Fruit fly (Drosophila melanogaster) whole organism: ENCODE measurements around the gene brat.

Experiments used
- CG8478 ChIP-seq: fragments of >200 bp; optimal IDR thresholded peaks from 2 replicates; lab custom pipeline; 2018; ENCODE audit warnings: inconsistent platforms
- Dll ChIP-seq: fragments of >200 bp; optimal IDR thresholded peaks from 2 replicates; lab custom pipeline; 2017
- EcR ChIP-seq, 2 experiments: fragments of >200 bp; optimal IDR thresholded peaks; 2 replicates each; lab custom pipeline; 2017; ENCODE audit warnings: missing biosample characterization in 2 of 2, missing genetic modification characterization in 2 of 2, missing genetic modification reagents in 2 of 2
- pan ChIP-seq: fragments of >200 bp; optimal IDR thresholded peaks from 2 replicates; lab custom pipeline; 2017
- psq ChIP-seq: fragments of >200 bp; optimal IDR thresholded peaks from 2 replicates; lab custom pipeline; 2017
- usp ChIP-seq: fragments of >200 bp; optimal IDR thresholded peaks from 2 replicates; lab custom pipeline; 2017; ENCODE audit warnings: missing biosample characterization, missing genetic modification characterization, mixed read lengths

brat gene

DNA sequence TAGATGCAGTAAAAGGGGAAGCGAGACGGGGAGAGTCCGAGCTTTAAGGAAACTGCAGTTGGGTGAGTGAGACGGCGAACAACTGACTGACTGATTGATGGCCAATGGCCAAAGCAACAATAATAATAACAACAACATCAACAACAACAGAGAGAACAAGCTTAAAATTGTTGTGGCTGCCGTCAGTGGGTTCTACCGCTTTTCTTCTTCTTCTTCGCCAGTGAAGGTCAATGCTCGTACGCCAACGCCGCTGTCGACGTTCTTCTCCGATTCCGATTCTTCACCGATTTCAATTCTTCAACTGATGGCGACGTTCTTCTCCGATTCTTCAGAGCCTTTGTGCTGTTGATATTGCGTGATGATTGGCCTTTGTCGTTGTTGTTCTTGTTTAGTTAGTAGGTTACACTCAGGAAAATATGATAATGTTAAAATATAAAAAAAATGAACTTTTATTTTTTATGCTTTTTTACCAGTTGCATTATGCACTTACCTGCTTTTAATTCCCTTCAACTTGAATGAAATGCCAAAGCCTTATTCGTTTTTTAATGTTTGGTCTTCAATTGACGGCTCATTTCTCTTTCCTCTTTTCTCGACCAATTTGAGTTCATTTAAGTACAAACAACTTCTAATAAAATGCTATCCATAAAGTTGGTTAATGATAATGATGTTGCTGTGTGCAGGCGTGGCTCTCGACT is 8.7 kb downstream of the brat start:
- TF ChIP-seq pan (lab: Kevin White, UChicago), result no peak
- TF ChIP-seq CG8478 (lab: Kevin White, UChicago), result peak; percentile 31
- TF ChIP-seq psq, result no peak
- no peak for TF ChIP-seq Dll (lab: Kevin White, UChicago)
- TF ChIP-seq usp (GFP tag; lab: Kevin White, UChicago), result no peak
- peak; percentile 85 for TF ChIP-seq EcR (GFP tag; optimal IDR thresholded peaks at IDR 0.05; lab: Kevin White, UChicago)

DNA sequence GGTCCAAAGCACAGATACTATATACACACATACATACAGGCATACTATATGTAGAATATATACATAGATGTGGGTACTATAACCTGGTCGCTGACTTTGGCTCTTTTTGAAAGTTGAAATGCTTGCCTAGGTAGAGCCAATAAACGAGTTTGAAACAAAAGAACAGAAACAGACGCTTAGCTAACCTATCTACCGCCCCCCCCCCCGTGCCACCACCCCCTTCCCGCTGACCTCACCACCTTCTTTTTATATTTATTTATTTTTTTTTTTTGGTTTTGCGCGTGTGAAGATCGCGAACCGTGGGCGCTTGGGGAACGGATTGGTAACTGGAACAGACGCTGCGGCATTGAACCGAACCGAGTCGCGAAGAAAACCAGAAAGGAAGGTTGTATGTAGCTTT is 10.5 kb downstream of the brat start:
- TF ChIP-seq Dll (lab: Kevin White, UChicago) (no peak), pan (lab: Kevin White, UChicago) (no peak), psq (no peak), usp (GFP tag; lab: Kevin White, UChicago) (no peak), EcR (GFP tag; optimal IDR thresholded peaks at IDR 0.05; lab: Kevin White, UChicago) (no peak), CG8478 (lab: Kevin White, UChicago) (no peak)

DNA sequence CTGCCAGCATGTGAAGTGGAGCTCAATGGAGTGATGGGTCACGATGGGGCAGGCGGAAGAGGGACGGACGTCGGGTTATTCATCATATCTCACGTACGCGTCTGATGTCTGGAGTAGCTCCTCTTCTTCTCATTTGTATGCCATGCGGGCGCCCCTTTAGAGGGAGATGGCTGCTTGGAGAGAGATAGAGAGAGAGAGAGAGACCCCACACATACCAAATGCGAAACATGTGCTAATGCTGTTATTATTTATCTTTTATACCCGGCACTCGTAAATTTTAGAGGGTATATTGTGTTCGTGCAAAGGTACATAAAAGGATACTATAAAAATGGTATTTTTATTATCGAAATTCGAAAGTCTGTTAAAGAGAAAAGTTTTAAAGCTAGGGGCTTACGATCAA is 12.4 kb downstream of the brat start:
- TF ChIP-seq Dll (lab: Kevin White, UChicago) (no peak), usp (GFP tag; lab: Kevin White, UChicago) (no peak), psq (no peak), EcR (GFP tag; optimal IDR thresholded peaks at IDR 0.05; lab: Kevin White, UChicago) (no peak), CG8478 (lab: Kevin White, UChicago) (no peak), pan (lab: Kevin White, UChicago) (no peak)

DNA sequence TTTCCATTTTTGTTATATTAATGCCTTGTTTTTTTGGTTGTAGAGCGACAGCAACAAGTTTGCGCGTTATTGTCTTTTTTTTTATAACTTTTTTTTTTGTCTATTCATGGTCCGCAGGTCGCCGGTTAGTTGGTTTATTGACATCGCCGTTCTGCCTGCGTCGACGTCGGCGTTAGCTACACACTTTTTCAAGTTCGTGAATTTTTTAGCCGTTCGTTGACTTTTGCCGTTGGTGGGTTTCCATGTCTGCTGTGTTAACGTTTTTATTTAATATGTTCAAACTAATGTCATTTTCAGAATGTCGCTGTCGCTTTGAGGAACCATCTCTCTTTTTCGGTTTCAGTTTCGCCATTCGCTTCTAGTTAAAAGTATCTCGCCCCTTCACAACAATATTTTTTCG is 13.0 kb downstream of the brat start:
- TF ChIP-seq EcR (GFP tag; optimal IDR thresholded peaks at IDR 0.05; lab: Kevin White, UChicago), result no peak
- no peak for TF ChIP-seq CG8478 (lab: Kevin White, UChicago)
- TF ChIP-seq usp (GFP tag; lab: Kevin White, UChicago), result no peak
- no peak for TF ChIP-seq Dll (lab: Kevin White, UChicago)
- TF ChIP-seq psq, result no peak
- TF ChIP-seq pan (lab: Kevin White, UChicago), result no peak

DNA sequence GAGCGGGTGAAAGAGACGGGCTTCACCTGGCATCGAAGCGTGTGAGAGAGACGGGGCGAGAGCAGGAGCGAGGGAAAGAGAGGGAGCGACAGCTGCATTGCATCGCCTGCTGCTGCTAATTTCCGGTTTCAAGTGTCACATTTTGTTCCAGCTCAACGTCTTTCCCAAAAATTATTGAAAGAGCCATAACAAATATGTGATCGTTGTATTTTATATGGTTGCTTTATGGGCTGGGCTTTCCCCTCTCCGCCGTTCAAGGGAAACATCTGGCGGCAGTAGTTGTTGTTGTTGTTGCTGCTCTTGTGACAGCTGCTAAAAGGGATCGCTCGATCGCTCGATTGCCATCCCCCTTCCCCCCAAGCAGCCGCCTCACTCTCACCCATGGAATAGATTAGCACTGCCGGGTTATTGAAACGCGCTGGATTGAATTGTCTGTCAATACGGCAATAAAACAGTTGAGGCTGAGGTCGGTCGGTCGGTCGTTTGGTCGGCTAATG is 21.3 kb downstream of the brat start:
- TF ChIP-seq usp (GFP tag; lab: Kevin White, UChicago), result no peak
- no peak for TF ChIP-seq CG8478 (lab: Kevin White, UChicago)
- TF ChIP-seq EcR (GFP tag; optimal IDR thresholded peaks at IDR 0.05; lab: Kevin White, UChicago), result peak in 1 of 2 experiments; percentile 52

DNA sequence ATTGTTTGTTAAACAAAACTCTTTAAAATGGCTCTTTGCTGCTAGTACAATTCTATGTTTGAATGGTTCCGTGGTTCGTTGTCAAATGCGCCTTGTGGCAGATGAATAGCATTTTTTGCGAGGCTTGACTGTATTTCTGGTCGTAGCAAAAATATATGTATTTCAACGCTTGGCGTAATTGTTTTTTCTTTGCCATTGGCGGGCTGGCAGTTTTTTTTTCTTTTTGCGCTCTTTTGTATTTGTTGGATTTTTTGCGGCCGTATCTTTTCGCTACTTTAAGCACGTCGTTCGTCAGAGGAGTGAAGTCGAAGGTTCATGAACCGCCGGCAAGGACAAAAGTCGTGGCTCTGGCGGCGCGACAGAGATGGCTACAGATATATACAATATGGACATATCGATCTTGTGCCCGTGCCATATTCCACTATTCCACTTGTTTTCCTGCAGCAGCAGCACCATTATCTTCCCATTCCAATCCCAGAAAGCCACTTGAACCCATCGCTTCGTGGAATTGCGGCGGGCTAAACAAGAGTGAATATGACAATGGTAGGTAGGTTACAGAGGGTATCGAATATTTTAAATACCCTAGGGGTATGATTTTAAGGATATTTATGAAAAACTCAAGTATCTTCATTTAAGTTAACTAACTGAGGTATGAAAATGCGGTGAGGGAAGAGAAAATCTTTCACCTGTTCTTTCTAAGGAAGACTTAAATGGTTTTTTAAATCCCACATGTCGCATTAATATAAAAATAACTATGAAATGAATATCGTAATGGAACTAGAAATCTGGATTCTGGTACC is 22.5 kb downstream of the brat start:
- TF ChIP-seq Dll (lab: Kevin White, UChicago) (no peak), usp (GFP tag; lab: Kevin White, UChicago) (no peak), pan (lab: Kevin White, UChicago) (no peak), EcR (GFP tag; optimal IDR thresholded peaks at IDR 0.05; lab: Kevin White, UChicago) (peak in 1 of 2 experiments; percentile 67)

DNA sequence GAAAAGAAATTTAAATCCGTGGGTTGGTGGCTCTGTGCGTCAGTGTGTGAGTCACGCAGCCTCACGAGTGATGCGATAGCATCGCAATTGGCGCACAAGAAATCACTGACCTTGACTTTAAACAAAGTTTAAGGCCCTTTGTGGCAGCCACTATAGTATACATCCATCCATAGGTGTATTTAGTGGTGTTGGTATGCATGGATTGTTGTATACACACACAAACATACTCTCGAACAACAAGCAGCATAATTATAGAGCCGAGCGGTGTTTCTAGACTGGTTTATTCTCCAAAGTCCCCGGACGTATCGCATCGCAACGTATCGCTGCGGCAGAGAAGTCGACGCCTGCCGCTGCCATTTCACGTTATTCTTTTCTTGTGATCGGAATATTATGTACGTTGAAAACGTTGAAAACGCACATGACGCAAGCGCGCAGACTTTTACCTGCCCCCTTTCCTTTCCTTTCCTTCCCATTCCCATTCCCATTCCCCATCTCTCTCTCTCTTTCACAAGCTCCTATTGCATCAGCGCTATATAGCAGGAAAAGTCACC is 23.2 kb downstream of the brat start:
- TF ChIP-seq EcR (GFP tag; optimal IDR thresholded peaks at IDR 0.05; lab: Kevin White, UChicago) (peak in 1 of 2 experiments; percentile 81), pan (lab: Kevin White, UChicago) (no peak)

DNA sequence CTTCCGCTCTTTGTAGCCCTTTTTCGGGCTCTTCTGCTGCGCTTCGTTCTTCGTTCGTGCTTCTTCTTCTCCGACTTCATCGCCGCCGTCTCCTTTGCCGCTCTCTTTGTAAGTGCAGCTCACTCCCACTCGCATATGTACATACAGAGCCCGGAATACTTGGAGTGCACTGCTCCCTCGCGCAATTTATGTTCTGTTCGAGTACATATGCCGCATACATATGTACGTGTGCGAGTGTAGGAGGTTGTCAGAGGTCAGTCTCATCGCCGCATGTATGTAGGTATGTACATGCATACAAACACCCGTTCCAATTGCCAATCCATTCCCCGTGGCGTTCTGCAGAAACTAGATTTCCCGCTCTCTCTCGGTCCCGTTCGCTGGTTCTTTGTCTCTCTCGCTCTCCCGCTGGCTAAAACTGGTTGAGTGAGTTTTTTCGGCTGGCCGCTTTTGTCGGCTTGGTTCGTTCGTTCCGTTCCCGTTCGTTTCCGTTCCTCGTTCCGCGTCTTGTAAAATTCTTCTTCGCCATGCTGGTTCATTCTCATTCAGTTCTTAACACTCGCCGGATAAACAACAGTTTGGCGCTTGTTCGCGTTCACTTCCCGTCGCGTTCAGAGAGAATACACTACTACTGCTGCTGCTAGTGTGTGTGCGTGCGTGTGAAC is 24.5 kb downstream of the brat start:
- TF ChIP-seq psq, result no peak
- no peak for TF ChIP-seq CG8478 (lab: Kevin White, UChicago)
- no peak for TF ChIP-seq pan (lab: Kevin White, UChicago)
- TF ChIP-seq Dll (lab: Kevin White, UChicago), result peak; percentile 82
- peak; percentile 32 to 86 for TF ChIP-seq EcR (GFP tag; optimal IDR thresholded peaks at IDR 0.05; lab: Kevin White, UChicago)
- TF ChIP-seq usp (GFP tag; lab: Kevin White, UChicago), result no peak

DNA sequence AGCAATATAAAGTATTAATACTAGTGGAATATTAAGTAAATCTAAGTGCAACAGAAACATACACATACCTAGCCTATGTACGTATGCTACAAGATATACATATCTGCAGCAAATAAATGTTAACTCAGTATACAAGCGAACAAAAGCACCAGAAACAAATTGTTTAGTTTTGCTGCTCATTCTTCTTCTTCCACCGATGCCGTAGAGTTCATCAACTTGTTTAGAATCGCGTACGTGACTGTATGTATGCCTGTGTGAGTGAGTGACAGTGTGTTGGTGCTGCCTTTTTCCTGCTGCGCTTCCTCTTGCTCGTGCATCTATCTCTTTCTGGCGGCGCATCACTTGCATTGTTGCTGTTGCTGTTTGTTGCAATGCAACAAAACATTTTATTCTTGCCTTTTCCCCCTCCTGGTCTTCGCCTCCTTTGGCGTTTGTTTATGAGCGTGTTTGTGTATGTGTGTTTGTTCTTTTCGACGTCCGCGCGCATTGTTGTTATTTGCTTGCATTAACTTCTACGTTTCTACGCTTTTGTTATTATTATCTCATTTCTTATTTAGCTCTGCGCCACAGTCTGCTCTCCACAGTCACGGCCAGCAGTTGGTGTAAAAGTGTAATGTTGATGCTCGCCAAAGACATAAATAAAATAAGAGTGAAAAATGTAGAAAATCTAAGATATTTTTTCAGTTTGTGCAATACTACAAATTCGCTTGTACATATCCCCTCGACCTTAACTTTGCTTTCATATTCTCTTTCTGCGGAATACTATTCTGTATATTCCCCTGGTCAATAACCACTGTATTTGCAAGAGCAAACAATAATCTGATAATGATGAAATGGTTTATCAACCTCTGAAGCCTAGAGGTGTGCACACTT is 25.3 kb downstream of the brat start:
- TF ChIP-seq pan (lab: Kevin White, UChicago) (no peak), EcR (GFP tag; optimal IDR thresholded peaks at IDR 0.05; lab: Kevin White, UChicago) (peak; percentile 48 to 86)

DNA sequence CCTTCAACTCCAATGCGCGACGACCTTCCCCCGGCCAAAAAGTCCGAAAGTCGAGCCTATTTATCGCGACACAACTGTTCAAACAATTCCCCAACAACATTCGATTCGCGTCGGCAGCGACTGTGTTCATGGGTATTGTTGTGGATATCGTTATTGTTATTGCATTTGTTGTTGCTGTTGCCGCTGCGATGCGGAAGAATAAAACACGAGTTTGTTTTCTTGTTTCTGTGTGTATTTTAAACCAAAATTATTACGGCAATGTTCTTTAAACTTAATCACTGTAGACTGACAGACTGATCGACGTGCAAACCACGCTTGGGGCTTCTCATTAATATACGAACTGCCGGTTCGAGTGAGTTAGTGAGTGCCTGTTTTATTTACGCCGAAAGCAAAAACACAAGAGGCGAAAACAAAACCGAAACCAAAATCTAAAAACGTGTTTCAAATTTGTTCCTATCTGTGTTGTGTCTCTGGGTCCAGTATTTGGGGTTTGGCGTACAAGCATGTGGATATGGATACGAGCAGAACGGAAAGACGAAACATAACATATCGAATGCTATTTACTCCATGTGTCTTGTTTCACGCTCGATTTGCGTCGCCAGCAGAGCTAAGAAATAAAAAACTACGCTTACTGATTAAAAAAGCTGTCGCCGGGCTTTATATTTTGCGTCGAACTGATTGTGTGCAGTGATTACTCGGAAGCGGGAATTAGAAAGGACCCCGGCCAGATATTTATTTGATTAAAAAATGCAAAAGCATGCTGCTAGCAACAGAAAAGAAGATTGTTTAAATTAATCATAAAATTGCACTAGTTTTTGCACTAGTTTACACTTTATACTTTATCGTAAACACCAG is 26.2 kb downstream of the brat start:
- TF ChIP-seq pan (lab: Kevin White, UChicago), result no peak
